Worm (Caenorhabditis elegans): ENCODE data around the gene sup-26.

- TF ChIP-seq flt-1 (GFP tag; IDR thresholded peaks at IDR 0.05) (no peak), klf-2 (GFP tag; conservative IDR thresholded peaks at IDR 0.05) (no peak), ref-1 (GFP tag; conservative IDR thresholded peaks at IDR 0.05) (no peak), ztf-29 (GFP tag; IDR thresholded peaks at IDR 0.05) (no peak), T22C8.4 (GFP tag; IDR thresholded peaks at IDR 0.05) (no peak), cog-1 (tag; optimal IDR thresholded peaks at IDR 0.05) (no peak)
These were observed 37.7 kb downstream of the sup-26 start, which contains the start of gene F43C1.7 for ce11 chrIII:4242225-4242862.

Data from whole organism, midembryonic.